Fruit fly (Drosophila melanogaster): ENCODE measurements around the gene CG34174.

DNA sequence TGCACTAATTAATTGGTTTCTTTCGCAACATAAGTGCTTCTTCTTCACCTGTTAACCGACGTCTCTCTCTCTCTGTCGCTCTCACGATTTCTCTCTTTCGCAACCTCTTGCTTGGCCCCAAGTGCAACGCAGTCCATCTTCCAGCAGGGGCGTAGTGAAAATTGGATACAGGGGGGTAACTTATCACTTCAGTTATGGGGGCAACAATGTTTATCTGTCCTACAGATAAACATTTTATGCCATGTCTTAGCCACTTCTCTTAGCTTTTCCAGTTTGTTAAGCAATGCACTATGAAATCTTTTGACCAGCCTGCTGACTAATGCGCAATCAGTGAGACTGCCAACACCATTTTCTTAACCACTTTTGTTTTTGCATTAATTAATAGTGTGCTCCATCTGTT is 13.2 kb downstream of the CG34174 start:
- TF ChIP-seq ranshi (GFP tag; IDR thresholded peaks at IDR 0.05) (0 out of 2 replicates have a peak, but pooled peaks have one; percentile 24), sisA (GFP tag; IDR thresholded peaks at IDR 0.05) (peak; percentile 59; the same call in 1 of the 2 replicates), Rx (GFP tag; IDR thresholded peaks at IDR 0.05) (peak; percentile 60), otp (GFP tag; IDR thresholded peaks at IDR 0.05) (peak; percentile 69; the same call in 2 of the 3 replicates), Elba2 (GFP tag; optimal IDR thresholded peaks at IDR 0.05) (no peak), abd-A (tag; optimal IDR thresholded peaks at IDR 0.05) (no peak), B-H1 (GFP tag; IDR thresholded peaks at IDR 0.05) (peak; percentile 35; the same call in 1 of the 3 replicates), ci (GFP tag; IDR thresholded peaks at IDR 0.05) (peak; percentile 91), CG34376 (GFP tag; optimal IDR thresholded peaks at IDR 0.05) (no peak), nerfin-1 (tag; optimal IDR thresholded peaks at IDR 0.05) (no peak)

Data from whole organism, embryonic.